Worm (Caenorhabditis elegans): ENCODE data around the gene F44B9.2.

DNA sequence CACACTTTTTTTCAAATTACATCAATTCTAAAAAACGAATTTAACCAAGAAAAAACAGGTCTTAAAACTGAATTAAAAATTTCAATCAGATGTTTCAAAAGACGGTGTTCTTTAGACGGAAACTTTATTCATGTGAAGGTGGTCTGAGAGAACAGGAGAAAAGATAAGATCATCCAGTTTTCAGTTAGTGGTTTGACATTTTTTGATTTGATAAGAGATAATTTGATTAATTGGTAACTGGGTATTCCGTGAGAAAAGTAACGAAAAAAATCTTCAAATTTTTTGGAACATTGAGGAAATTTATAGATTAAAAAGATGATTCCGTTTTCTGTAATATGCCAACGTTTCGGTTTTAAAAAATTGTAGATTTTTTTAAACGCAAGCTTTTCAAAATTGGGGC is 14.2 kb downstream of the F44B9.2 start:
- TF ChIP-seq C06A6.2 (GFP tag; conservative IDR thresholded peaks at IDR 0.05) (no peak), B0019.2 (GFP tag; conservative IDR thresholded peaks at IDR 0.05) (no peak), bed-1 (GFP tag; IDR thresholded peaks at IDR 0.05) (no peak), sdz-38 (tag; optimal IDR thresholded peaks at IDR 0.05) (no peak), Y95B8A.8 (GFP tag; IDR thresholded peaks at IDR 0.05) (no peak), rpc-1 (optimal IDR thresholded peaks at IDR 0.05) (no peak), rpc-1 (tag; optimal IDR thresholded peaks at IDR 0.05) (no peak), Y67H2A.10 (GFP tag; conservative IDR thresholded peaks at IDR 0.05) (no peak), ceh-27 (GFP tag; optimal IDR thresholded peaks at IDR 0.05) (no peak)

All from whole organism, young adult.